Fruit fly (Drosophila melanogaster): Measurements from ENCODE around the gene eff.

The eff gene

dm6 chr3R:14739088-14739487, 2.0 kb downstream of the eff start (continued):
- TF ChIP-seq trh (GFP tag; optimal IDR thresholded peaks at IDR 0.05) (no peak), Chrac-16 (GFP tag; optimal IDR thresholded peaks at IDR 0.05) (no peak), CG6654 (GFP tag; optimal IDR thresholded peaks at IDR 0.05) (no peak), pita (GFP tag; optimal IDR thresholded peaks at IDR 0.05) (no peak), Sox100B (GFP tag; optimal IDR thresholded peaks at IDR 0.05) (no peak), Hmx (GFP tag; optimal IDR thresholded peaks at IDR 0.05) (no peak), Meics (GFP tag; optimal IDR thresholded peaks at IDR 0.05) (no peak), CG1602 (GFP tag; optimal IDR thresholded peaks at IDR 0.05) (no peak), Ets97D (GFP tag; optimal IDR thresholded peaks at IDR 0.05) (no peak), hth (optimal IDR thresholded peaks at IDR 0.05) (no peak), CG12659 (GFP tag; optimal IDR thresholded peaks at IDR 0.05) (peak; percentile 51), ash1 (GFP tag; optimal IDR thresholded peaks at IDR 0.05) (peak; percentile 90), CG10654 (GFP tag; optimal IDR thresholded peaks at IDR 0.05) (no peak), otp (GFP tag; IDR thresholded peaks at IDR 0.05) (no peak), Dref (GFP tag; IDR thresholded peaks at IDR 0.05) (no peak), cato (GFP tag; optimal IDR thresholded peaks at IDR 0.05; ENCODE audit: borderline replicate concordance) (no peak), Hey (tag; optimal IDR thresholded peaks at IDR 0.05) (peak; percentile 62), CG10321 (GFP tag; IDR thresholded peaks at IDR 0.05) (peak; percentile 98), Rfx (GFP tag; IDR thresholded peaks at IDR 0.05) (peak; percentile 47), CG17802 (tag; optimal IDR thresholded peaks at IDR 0.05) (no peak), CG2678 (tag; optimal IDR thresholded peaks at IDR 0.05) (no peak), gt (GFP tag; IDR thresholded peaks at IDR 0.05) (no peak), CG3847 (GFP tag; IDR thresholded peaks at IDR 0.05) (peak; percentile 66), h (optimal IDR thresholded peaks at IDR 0.05) (no peak), ci (GFP tag; IDR thresholded peaks at IDR 0.05) (peak; percentile 78), yki (optimal IDR thresholded peaks at IDR 0.05) (no peak), Adf1 (GFP tag; IDR thresholded peaks at IDR 0.05) (peak; percentile 94), eve (GFP tag; optimal IDR thresholded peaks at IDR 0.05) (no peak), Antp (GFP tag; optimal IDR thresholded peaks at IDR 0.05) (no peak), CG15269 (tag; optimal IDR thresholded peaks at IDR 0.05) (no peak), CG10209 (GFP tag; optimal IDR thresholded peaks at IDR 0.05) (no peak), tio (GFP tag; optimal IDR thresholded peaks at IDR 0.05) (no peak), CG3726 (GFP tag; IDR thresholded peaks at IDR 0.05) (no peak), row (GFP tag; IDR thresholded peaks at IDR 0.05) (peak; percentile 6; the same call in 1 of the 3 replicates), CG12071 (GFP tag; optimal IDR thresholded peaks at IDR 0.05) (peak; percentile 58), odd (GFP tag; optimal IDR thresholded peaks at IDR 0.05) (no peak), CG16813 (GFP tag; IDR thresholded peaks at IDR 0.05; ENCODE audit: partially characterized antibody) (peak; percentile 23; the same call in 1 of the 3 replicates), CG18476 (GFP tag; optimal IDR thresholded peaks at IDR 0.05) (no peak), prd (optimal IDR thresholded peaks at IDR 0.05) (no peak), prd (GFP tag; IDR thresholded peaks at IDR 0.05) (peak; percentile 37; the same call in 2 of the 3 replicates), Abd-B (GFP tag; optimal IDR thresholded peaks at IDR 0.05) (no peak), ewg (GFP tag; optimal IDR thresholded peaks at IDR 0.05) (peak; percentile 74), CoRest (tag; optimal IDR thresholded peaks at IDR 0.05) (no peak), Doc3 (GFP tag; IDR thresholded peaks at IDR 0.05; ENCODE audit: partially characterized antibody) (no peak), CG4730 (GFP tag; IDR thresholded peaks at IDR 0.05) (no peak), CG11247 (GFP tag; IDR thresholded peaks at IDR 0.05) (no peak), zf30C (GFP tag; optimal IDR thresholded peaks at IDR 0.05) (peak; percentile 16), CG16779 (GFP tag; IDR thresholded peaks at IDR 0.05) (peak; percentile 74), NC2β (GFP tag; optimal IDR thresholded peaks at IDR 0.05) (no peak), CG9932 (GFP tag; IDR thresholded peaks at IDR 0.05) (peak; percentile 62), HHEX (GFP tag; optimal IDR thresholded peaks at IDR 0.05) (no peak), nerfin-1 (tag; optimal IDR thresholded peaks at IDR 0.05) (peak; percentile 2), HLHmδ (GFP tag; optimal IDR thresholded peaks at IDR 0.05) (peak; percentile 77)

Measured in whole organism, embryonic.